Worm (Caenorhabditis elegans) whole organism, L1 larva: ENCODE measurements around the gene ugt-30.

Experiments
- ama-1 ChIP-seq: fragments of 150-350 bp; optimal IDR thresholded peaks from 2 replicates; lab custom pipeline; 2014
- dpl-1 ChIP-seq, 3 experiments: fragments of 150-350 bp in 2 of 3; sonication (generic microtip) in 1 of 3; optimal IDR thresholded peaks; 2 replicates each; lab custom pipeline; 2014 to 2017; ENCODE audit warnings: missing biosample characterization in 3 of 3, missing genetic modification characterization in 3 of 3, missing genetic modification reagents in 3 of 3
- elt-3 ChIP-seq, 6 experiments: fragments of 150-350 bp in 1 of 6; sonication (generic microtip); optimal IDR thresholded peaks; 2 replicates each; lab custom pipeline; 2017 to 2018; ENCODE audit warnings: missing biosample characterization in 6 of 6, missing genetic modification characterization in 6 of 6, inconsistent platforms in 1 of 6
- fos-1 ChIP-seq: fragments of 150-350 bp; optimal IDR thresholded peaks from 2 replicates; lab custom pipeline; 2014; ENCODE audit warnings: missing biosample characterization, missing genetic modification characterization
- irx-1 ChIP-seq: sonication (generic microtip); optimal IDR thresholded peaks from 2 replicates; lab custom pipeline; 2016; ENCODE audit warnings: missing genetic modification characterization, missing compliant biosample characterization
- lin-14 ChIP-seq: fragments of 200-800 bp; sonication (Bioruptor generic); optimal IDR thresholded peaks from 2 replicates; lab custom pipeline; 2018; ENCODE audit warnings: mild to moderate bottlenecking, missing genetic modification characterization, moderate library complexity, missing compliant biosample characterization
- nhr-28 ChIP-seq: fragments of 150-350 bp; optimal IDR thresholded peaks from 2 replicates; lab custom pipeline; 2014; ENCODE audit warnings: missing biosample characterization, missing genetic modification characterization
- nhr-71 ChIP-seq: sonication (generic microtip); optimal IDR thresholded peaks from 2 replicates; lab custom pipeline; 2016; ENCODE audit warnings: mild to moderate bottlenecking, missing genetic modification characterization, moderate library complexity, missing compliant biosample characterization
- nhr-77 ChIP-seq: fragments of 150-350 bp; optimal IDR thresholded peaks from 2 replicates; lab custom pipeline; 2014; ENCODE audit warnings: missing biosample characterization, missing genetic modification characterization
- unc-62 ChIP-seq: fragments of 150-350 bp; optimal IDR thresholded peaks from 2 replicates; lab custom pipeline; 2014; ENCODE audit warnings: missing biosample characterization, missing genetic modification reagents, missing genetic modification characterization
- ztf-11 ChIP-seq, 2 experiments: sonication (generic microtip); optimal IDR thresholded peaks; 2 replicates each; lab custom pipeline; 2016 to 2017; ENCODE audit warnings: missing genetic modification characterization in 2 of 2, missing biosample characterization in 1 of 2, missing compliant biosample characterization in 1 of 2

- TF ChIP-seq unc-62 (GFP tag; lab: Kevin White, UChicago), result no peak
- no peak for TF ChIP-seq ztf-11 (tag; optimal IDR thresholded peaks at IDR 0.05; lab: Kevin White, UChicago)
- TF ChIP-seq nhr-77 (tag; lab: Kevin White, UChicago), result no peak
- no peak for TF ChIP-seq nhr-71 (tag; lab: Kevin White, UChicago)
- TF ChIP-seq irx-1 (tag; lab: Kevin White, UChicago), result no peak
- TF ChIP-seq dpl-1 (GFP tag; optimal IDR thresholded peaks at IDR 0.05; lab: Kevin White, UChicago), result no peak
- no peak for TF ChIP-seq elt-3 (tag; optimal IDR thresholded peaks at IDR 0.05; lab: Kevin White, UChicago)
- no peak for TF ChIP-seq nhr-28 (tag; lab: Kevin White, UChicago)
- TF ChIP-seq ama-1, result no peak
- no peak for TF ChIP-seq lin-14
- TF ChIP-seq fos-1 (tag; lab: Kevin White, UChicago), result no peak
Observed at ce11 chrV:15127413-15127812, 2.4 kb upstream of the ugt-30 start, which contains the start of gene srj-27.
